Fruit fly (Drosophila melanogaster) whole organism, embryonic: ENCODE measurements around the gene Dscam2.

Experiments used
- Atf6 ChIP-seq: fragments of 200-800 bp; sonication (Bioruptor generic); IDR thresholded peaks from 2 replicates; pipeline ENCODE4 v1.3.6; 2022; ENCODE audit warnings: missing biosample characterization, missing genetic modification characterization
- CG10267 ChIP-seq: fragments of 200-800 bp; sonication (Bioruptor generic); optimal IDR thresholded peaks from 2 replicates; lab custom pipeline; 2018; ENCODE audit warnings: missing biosample characterization, mild to moderate bottlenecking, missing genetic modification characterization, moderate library complexity
- CG11695 ChIP-seq: fragments of 200-800 bp; sonication (Bioruptor generic); IDR thresholded peaks from 3 replicates; pipeline ENCODE4 v1.3.6; 2022; ENCODE audit warnings: missing biosample characterization, missing genetic modification characterization
- CG14014 ChIP-seq: fragments of 200-800 bp; sonication (Bioruptor generic); IDR thresholded peaks from 2 replicates; pipeline ENCODE4 v1.3.6; 2022; ENCODE audit warnings: missing biosample characterization, missing genetic modification characterization
- CG14667 ChIP-seq: fragments of 200-800 bp; sonication (Bioruptor generic); IDR thresholded peaks from 2 replicates; pipeline ENCODE4 v1.3.6; 2022; ENCODE audit warnings: missing biosample characterization, missing genetic modification characterization
- CG1647 ChIP-seq: fragments of 200-800 bp; sonication (Bioruptor generic); optimal IDR thresholded peaks from 3 replicates; lab custom pipeline; 2016; ENCODE audit warnings: missing biosample characterization, missing genetic modification characterization
- CG17359 ChIP-seq: fragments of 200-800 bp; sonication (Bioruptor generic); optimal IDR thresholded peaks from 3 replicates; lab custom pipeline; 2018; ENCODE audit warnings: missing biosample characterization, mild to moderate bottlenecking, missing genetic modification characterization, moderate library complexity
- CG17385 ChIP-seq: fragments of 200-800 bp; sonication (Bioruptor generic); optimal IDR thresholded peaks from 3 replicates; lab custom pipeline; 2018; ENCODE audit warnings: missing biosample characterization, mild to moderate bottlenecking, missing genetic modification characterization
- CG18619 ChIP-seq: fragments of 200-800 bp; sonication (Bioruptor generic); optimal IDR thresholded peaks from 3 replicates; lab custom pipeline; 2017; ENCODE audit warnings: missing biosample characterization, mild to moderate bottlenecking, missing genetic modification characterization
- CG18764 ChIP-seq: fragments of 200-800 bp; sonication (Bioruptor generic); optimal IDR thresholded peaks from 3 replicates; lab custom pipeline; 2016; ENCODE audit warnings: missing biosample characterization, missing genetic modification characterization
- CG2129 ChIP-seq: fragments of 200-800 bp; sonication (Bioruptor generic); IDR thresholded peaks from 2 replicates; pipeline ENCODE4 v1.3.6; 2022; ENCODE audit warnings: missing biosample characterization, missing genetic modification characterization; ENCODE audit not compliant: partially characterized antibody
- CG30020 ChIP-seq: fragments of 200-800 bp; optimal IDR thresholded peaks from 2 replicates; lab custom pipeline; 2019; ENCODE audit warnings: missing biosample characterization, mild to moderate bottlenecking, missing genetic modification characterization, moderate library complexity
- CG32772 ChIP-seq: fragments of 200-800 bp; sonication (Bioruptor generic); IDR thresholded peaks from 2 replicates; pipeline ENCODE4 v1.3.6; 2022; ENCODE audit warnings: missing biosample characterization, missing genetic modification characterization
- CG33213 ChIP-seq: fragments of 200-800 bp; sonication (Bioruptor generic); optimal IDR thresholded peaks from 3 replicates; lab custom pipeline; 2016; ENCODE audit warnings: missing biosample characterization, missing genetic modification characterization
- CG3838 ChIP-seq: fragments of 200-800 bp; sonication (Bioruptor generic); optimal IDR thresholded peaks from 3 replicates; lab custom pipeline; 2016; ENCODE audit warnings: missing biosample characterization, missing genetic modification characterization
- CG6791 ChIP-seq: fragments of 200-800 bp; sonication (Bioruptor generic); IDR thresholded peaks from 3 replicates; pipeline ENCODE4 v1.3.6; 2022; ENCODE audit warnings: missing biosample characterization, missing genetic modification characterization; ENCODE audit not compliant: partially characterized antibody
- CG8281 ChIP-seq: fragments of 200-800 bp; sonication (Bioruptor generic); optimal IDR thresholded peaks from 2 replicates; lab custom pipeline; 2018; ENCODE audit warnings: missing biosample characterization, mild to moderate bottlenecking, missing genetic modification characterization, moderate library complexity
- CG9797 ChIP-seq: fragments of 200-800 bp; sonication (Bioruptor generic); optimal IDR thresholded peaks from 3 replicates; lab custom pipeline; 2018; ENCODE audit warnings: missing biosample characterization, mild to moderate bottlenecking, missing genetic modification characterization
- Ets65A ChIP-seq: fragments of 200-800 bp; sonication (Bioruptor generic); peaks from one replicate; lab custom pipeline; 2016; ENCODE audit warnings: missing biosample characterization, missing genetic modification characterization
- Ets97D ChIP-seq: fragments of 200-800 bp; sonication (Bioruptor generic); optimal IDR thresholded peaks from 3 replicates; lab custom pipeline; 2016; ENCODE audit warnings: missing biosample characterization, missing genetic modification characterization
- Mad ChIP-seq: fragments of 200-800 bp; sonication (Bioruptor generic); optimal IDR thresholded peaks from 2 replicates; lab custom pipeline; 2016; ENCODE audit warnings: missing biosample characterization, missing genetic modification characterization
- NC2β ChIP-seq: fragments of 200-800 bp; sonication (Bioruptor generic); optimal IDR thresholded peaks from 2 replicates; lab custom pipeline; 2016; ENCODE audit warnings: missing biosample characterization, missing genetic modification characterization
- Nf-YB ChIP-seq: fragments of 200-800 bp; sonication (Bioruptor generic); optimal IDR thresholded peaks from 3 replicates; lab custom pipeline; 2019; ENCODE audit warnings: missing biosample characterization, mild to moderate bottlenecking, missing genetic modification characterization, moderate library complexity
- Opbp ChIP-seq: fragments of 200-800 bp; sonication (Bioruptor generic); IDR thresholded peaks from 3 replicates; pipeline ENCODE4 v1.3.6; 2022; ENCODE audit warnings: missing biosample characterization, missing genetic modification characterization; ENCODE audit not compliant: partially characterized antibody
- Spps ChIP-seq: fragments of 200-800 bp; sonication (Bioruptor generic); optimal IDR thresholded peaks from 2 replicates; lab custom pipeline; 2018; ENCODE audit warnings: missing biosample characterization, mild to moderate bottlenecking, missing genetic modification characterization
- Sry-δ ChIP-seq: fragments of 200-800 bp; sonication (Bioruptor generic); optimal IDR thresholded peaks from 2 replicates; lab custom pipeline; 2016; ENCODE audit warnings: missing biosample characterization, missing genetic modification characterization
- Usf ChIP-seq: fragments of 200-800 bp; sonication (Bioruptor generic); optimal IDR thresholded peaks from 2 replicates; lab custom pipeline; 2017; ENCODE audit warnings: missing genotype, missing biosample characterization, missing genetic modification characterization
- ash1 ChIP-seq: fragments of 200-800 bp; sonication (Bioruptor generic); optimal IDR thresholded peaks from 2 replicates; lab custom pipeline; 2018; ENCODE audit warnings: missing biosample characterization, mild to moderate bottlenecking, missing genetic modification characterization
- chif ChIP-seq, 2 experiments: fragments of 200-800 bp; sonication (Bioruptor generic); optimal IDR thresholded peaks; 3 replicates each; lab custom pipeline; 2016; ENCODE audit warnings: missing biosample characterization in 2 of 2, missing genetic modification characterization in 2 of 2
- corto ChIP-seq: fragments of 200-800 bp; sonication (Bioruptor generic); optimal IDR thresholded peaks from 2 replicates; lab custom pipeline; 2016; ENCODE audit warnings: missing biosample characterization, mild to moderate bottlenecking, missing genetic modification characterization, moderate library complexity
- crc ChIP-seq: fragments of 200-800 bp; sonication (Bioruptor generic); optimal IDR thresholded peaks from 2 replicates; lab custom pipeline; 2016; ENCODE audit warnings: missing biosample characterization, missing genetic modification characterization
- ewg ChIP-seq: fragments of 200-800 bp; sonication (Bioruptor generic); optimal IDR thresholded peaks from 3 replicates; lab custom pipeline; 2017; ENCODE audit warnings: mild to moderate bottlenecking, missing biosample characterization, missing genetic modification reagents, missing genetic modification characterization
- fd64A ChIP-seq: fragments of 200-800 bp; sonication (Bioruptor generic); optimal IDR thresholded peaks from 3 replicates; lab custom pipeline; 2018; ENCODE audit warnings: missing biosample characterization, mild to moderate bottlenecking, missing genetic modification characterization
- gcm2 ChIP-seq: fragments of 200-800 bp; sonication (Bioruptor generic); optimal IDR thresholded peaks from 2 replicates; lab custom pipeline; 2016; ENCODE audit warnings: missing biosample characterization, missing genetic modification characterization
- grn ChIP-seq: fragments of 200-800 bp; sonication (Bioruptor generic); optimal IDR thresholded peaks from 3 replicates; lab custom pipeline; 2017; ENCODE audit warnings: missing biosample characterization, missing genetic modification characterization
- jigr1 ChIP-seq: fragments of 200-800 bp; sonication (Bioruptor generic); IDR thresholded peaks from 3 replicates; pipeline ENCODE4 v1.3.6; 2022; ENCODE audit warnings: missing biosample characterization, missing genetic modification characterization
- jing ChIP-seq: fragments of 200-800 bp; sonication (Bioruptor generic); optimal IDR thresholded peaks from 2 replicates; lab custom pipeline; 2018; ENCODE audit warnings: missing biosample characterization, mild to moderate bottlenecking, missing genetic modification characterization
- lab ChIP-seq: fragments of 200-800 bp; sonication (Bioruptor generic); optimal IDR thresholded peaks from 3 replicates; lab custom pipeline; 2017; ENCODE audit warnings: missing biosample characterization, missing genetic modification characterization, mild to moderate bottlenecking, moderate library complexity, missing genetic modification reagents
- lbe ChIP-seq: fragments of 200-800 bp; sonication (Bioruptor generic); optimal IDR thresholded peaks from 2 replicates; lab custom pipeline; 2016; ENCODE audit warnings: missing biosample characterization, mild to moderate bottlenecking, missing genetic modification characterization
- lmd ChIP-seq: fragments of 200-800 bp; sonication (Bioruptor generic); IDR thresholded peaks from 2 replicates; pipeline ENCODE4 v1.3.6; 2022; ENCODE audit warnings: missing biosample characterization, missing genetic modification characterization
- nmo ChIP-seq: fragments of 200-800 bp; sonication (Bioruptor generic); optimal IDR thresholded peaks from 2 replicates; lab custom pipeline; 2018; ENCODE audit warnings: missing biosample characterization, mild to moderate bottlenecking, missing genetic modification characterization, moderate library complexity
- phol ChIP-seq: fragments of 200-800 bp; sonication (Bioruptor generic); optimal IDR thresholded peaks from 3 replicates; lab custom pipeline; 2018; ENCODE audit warnings: missing biosample characterization, mild to moderate bottlenecking, missing genetic modification characterization, moderate library complexity
- pita ChIP-seq: fragments of 200-800 bp; sonication (Bioruptor generic); optimal IDR thresholded peaks from 2 replicates; lab custom pipeline; 2017; ENCODE audit warnings: missing biosample characterization, mild to moderate bottlenecking, missing genetic modification characterization
- repo ChIP-seq: fragments of 200-800 bp; sonication (Bioruptor generic); optimal IDR thresholded peaks from 2 replicates; lab custom pipeline; 2016; ENCODE audit warnings: missing biosample characterization, missing genetic modification characterization
- ro ChIP-seq: fragments of 200-800 bp; sonication (Bioruptor generic); IDR thresholded peaks from 2 replicates; pipeline ENCODE4 v1.3.6; 2022; ENCODE audit warnings: missing biosample characterization, missing genetic modification characterization
- sim ChIP-seq: fragments of 200-800 bp; sonication (Bioruptor generic); IDR thresholded peaks from 2 replicates; pipeline ENCODE4 v1.3.6; 2022; ENCODE audit warnings: missing biosample characterization, missing genetic modification characterization
- sima ChIP-seq: fragments of 200-800 bp; sonication (Bioruptor generic); optimal IDR thresholded peaks from 2 replicates; lab custom pipeline; 2016; ENCODE audit warnings: missing biosample characterization, missing genetic modification characterization
- sna ChIP-seq: fragments of 200-800 bp; sonication (Bioruptor generic); IDR thresholded peaks from 2 replicates; pipeline ENCODE4 v1.3.6; 2022; ENCODE audit warnings: missing biosample characterization, missing genetic modification characterization; ENCODE audit not compliant: partially characterized antibody
- tap ChIP-seq: fragments of 200-800 bp; optimal IDR thresholded peaks from 3 replicates; lab custom pipeline; 2019; ENCODE audit warnings: missing biosample characterization, mild to moderate bottlenecking, missing genetic modification characterization, moderate library complexity
- zen2 ChIP-seq: fragments of 200-800 bp; sonication (Bioruptor generic); IDR thresholded peaks from 3 replicates; pipeline ENCODE4 v1.3.6; 2022; ENCODE audit warnings: missing biosample characterization, missing genetic modification characterization; ENCODE audit not compliant: partially characterized antibody

Gene Dscam2

dm6 chr3L:7125289-7125955, 64.3 kb downstream of the Dscam2 start, which contains the start of the genes msl-3 and BBS1 (continued):
- peak; percentile 74 for TF ChIP-seq Opbp (GFP tag; lab: Robert Waterston, UW)
- TF ChIP-seq CG30020 (tag; lab: Kevin White, UChicago), result no peak
- no peak for TF ChIP-seq crc (GFP tag; lab: Kevin White, UChicago)
- TF ChIP-seq Ets97D (GFP tag; lab: Kevin White, UChicago), result peak; percentile 23
- no peak for TF ChIP-seq jigr1 (GFP tag; lab: Robert Waterston, UW)
- TF ChIP-seq CG10267 (tag; lab: Kevin White, UChicago), result no peak
- no peak for TF ChIP-seq CG17359 (tag; lab: Kevin White, UChicago)
- no peak for TF ChIP-seq Nf-YB (GFP tag; lab: Kevin White, UChicago)
- no peak for TF ChIP-seq Atf6 (GFP tag; lab: Robert Waterston, UW)
- no peak for TF ChIP-seq chif (GFP tag; optimal IDR thresholded peaks at IDR 0.05; lab: Kevin White, UChicago)
- no peak for TF ChIP-seq ro (GFP tag; lab: Robert Waterston, UW)
- no peak for TF ChIP-seq CG3838 (GFP tag; lab: Kevin White, UChicago)
- TF ChIP-seq gcm2 (GFP tag; lab: Kevin White, UChicago), result no peak
- no peak for TF ChIP-seq CG8281 (tag; lab: Kevin White, UChicago)
- no peak for TF ChIP-seq Ets65A (GFP tag; lab: Kevin White, UChicago)
- TF ChIP-seq repo (GFP tag; lab: Kevin White, UChicago), result no peak
- peak; percentile 72; the same call in 2 of the 3 replicates for TF ChIP-seq CG6791 (GFP tag; lab: Robert Waterston, UW)
- no peak for TF ChIP-seq CG17385 (GFP tag; lab: Kevin White, UChicago)
- TF ChIP-seq CG33213 (GFP tag; lab: Kevin White, UChicago), result peak; percentile 40
- TF ChIP-seq sna (GFP tag; lab: Robert Waterston, UW), result peak; percentile 29; the same call in 1 of the 2 replicates
- no peak; the same call in 2 of the 3 replicates for TF ChIP-seq CG11695 (GFP tag; lab: Robert Waterston, UW)
- peak; percentile 29; the same call in 1 of the 2 replicates for TF ChIP-seq CG2129 (GFP tag; lab: Robert Waterston, UW)
- TF ChIP-seq CG32772, result no peak
- no peak for TF ChIP-seq Mad
- TF ChIP-seq pita (GFP tag; lab: Kevin White, UChicago), result no peak
- peak; percentile 86 for TF ChIP-seq CG9797 (GFP tag; lab: Kevin White, UChicago)
- TF ChIP-seq phol, result peak; percentile 28
- TF ChIP-seq jing (GFP tag; lab: Kevin White, UChicago), result no peak
- no peak for TF ChIP-seq sima (GFP tag; lab: Kevin White, UChicago)
- TF ChIP-seq CG14014 (GFP tag; lab: Robert Waterston, UW), result no peak
- TF ChIP-seq Spps (tag; lab: Kevin White, UChicago), result no peak
- no peak for TF ChIP-seq CG18764 (GFP tag; lab: Kevin White, UChicago)
- no peak for TF ChIP-seq lmd (GFP tag; lab: Robert Waterston, UW)
- no peak for TF ChIP-seq fd64A (GFP tag; lab: Kevin White, UChicago)
- TF ChIP-seq ewg, result peak; percentile 47
- TF ChIP-seq sim, result no peak
- no peak for TF ChIP-seq CG18619
- no peak for TF ChIP-seq Usf (GFP tag; lab: Kevin White, UChicago)
- no peak for TF ChIP-seq tap (tag; lab: Kevin White, UChicago)
- peak; percentile 22; the same call in 1 of the 3 replicates for TF ChIP-seq zen2 (GFP tag; lab: Robert Waterston, UW)
- no peak for TF ChIP-seq ash1 (GFP tag; lab: Kevin White, UChicago)
- peak; percentile 13 for TF ChIP-seq lab (GFP tag; lab: Kevin White, UChicago)
- no peak for TF ChIP-seq grn (GFP tag; lab: Kevin White, UChicago)
- TF ChIP-seq lbe (GFP tag; lab: Kevin White, UChicago), result no peak
- TF ChIP-seq Sry-δ (GFP tag; lab: Kevin White, UChicago), result peak; percentile 97
- no peak for TF ChIP-seq CG1647
- peak; percentile 55 for TF ChIP-seq nmo (GFP tag; lab: Kevin White, UChicago)
- no peak for TF ChIP-seq CG14667 (GFP tag; lab: Robert Waterston, UW)
- TF ChIP-seq corto (GFP tag; lab: Kevin White, UChicago), result no peak
- no peak for TF ChIP-seq NC2β (GFP tag; lab: Kevin White, UChicago)
